Fruit fly (Drosophila melanogaster) whole organism, pupa: ENCODE measurements around the gene RecQ5.

Experiments used
- CG8301 ChIP-seq: fragments of 200-800 bp; sonication (Bioruptor generic); optimal IDR thresholded peaks from 2 replicates; lab custom pipeline; 2018; ENCODE audit warnings: missing biosample characterization, mild to moderate bottlenecking, missing genetic modification characterization
- Ets98B ChIP-seq: fragments of 200-800 bp; sonication (Bioruptor generic); IDR thresholded peaks from 2 replicates; pipeline ENCODE4 v1.3.6; 2022; ENCODE audit warnings: missing biosample characterization, missing genetic modification characterization
- Pif1A ChIP-seq: fragments of 200-800 bp; sonication (Bioruptor generic); optimal IDR thresholded peaks from 3 replicates; lab custom pipeline; 2016; ENCODE audit warnings: missing biosample characterization, missing genetic modification characterization
- Snoo ChIP-seq: fragments of 200-800 bp; sonication (Bioruptor generic); optimal IDR thresholded peaks from 3 replicates; lab custom pipeline; 2017; ENCODE audit warnings: missing biosample characterization, mild to moderate bottlenecking, missing genetic modification characterization, inconsistent platforms
- gl ChIP-seq: fragments of 200-800 bp; sonication (Bioruptor generic); optimal IDR thresholded peaks from 2 replicates; lab custom pipeline; 2018; ENCODE audit warnings: missing biosample characterization, mild to moderate bottlenecking, missing genetic modification characterization

dm6 chr3L:14605291-14605690 is 26.6 kb downstream of the RecQ5 start:
- TF ChIP-seq Snoo (tag; lab: Kevin White, UChicago) = no peak
- no peak for TF ChIP-seq Pif1A (GFP tag; lab: Kevin White, UChicago)
- no peak for TF ChIP-seq CG8301 (tag; lab: Kevin White, UChicago)
- TF ChIP-seq Ets98B (GFP tag; lab: Robert Waterston, UW) = no peak
- no peak for TF ChIP-seq gl (tag; lab: Kevin White, UChicago)
